Worm (Caenorhabditis elegans) whole organism, late embryonic: Measurements from ENCODE around the gene K07E3.4.

Experiments used
- C08G9.2 ChIP-seq: sonication (generic microtip); optimal IDR thresholded peaks from 2 replicates; lab custom pipeline; 2016; ENCODE audit warnings: mild to moderate bottlenecking, missing genetic modification characterization, moderate library complexity, missing compliant biosample characterization
- K02D7.2 ChIP-seq: sonication (generic microtip); optimal IDR thresholded peaks from 2 replicates; lab custom pipeline; 2017; ENCODE audit warnings: mild to moderate bottlenecking, missing genetic modification characterization, missing compliant biosample characterization
- T23F11.4 ChIP-seq: fragments of 200-800 bp; sonication (Bioruptor generic); optimal IDR thresholded peaks from 2 replicates; lab custom pipeline; 2018; ENCODE audit warnings: mild to moderate bottlenecking, missing genetic modification characterization, missing compliant biosample characterization
- ama-1 ChIP-seq: fragments of 150-350 bp; optimal IDR thresholded peaks from 2 replicates; lab custom pipeline; 2014
- ceh-18 ChIP-seq: sonication (generic microtip); optimal IDR thresholded peaks from 2 replicates; lab custom pipeline; 2016; ENCODE audit warnings: missing genetic modification characterization, missing compliant biosample characterization
- ceh-19 ChIP-seq: fragments of 200-800 bp; sonication (Bioruptor generic); optimal IDR thresholded peaks from 2 replicates; lab custom pipeline; 2018; ENCODE audit warnings: mild to moderate bottlenecking, missing genetic modification characterization, missing compliant biosample characterization
- ceh-2 ChIP-seq: sonication (generic microtip); optimal IDR thresholded peaks from 2 replicates; lab custom pipeline; 2016; ENCODE audit warnings: missing genotype, missing genetic modification characterization, missing compliant biosample characterization
- ceh-22 ChIP-seq: sonication (generic microtip); optimal IDR thresholded peaks from 2 replicates; lab custom pipeline; 2017; ENCODE audit warnings: missing biosample characterization, missing genetic modification characterization
- ceh-24 ChIP-seq: sonication (generic microtip); optimal IDR thresholded peaks from 2 replicates; lab custom pipeline; 2016; ENCODE audit warnings: mild to moderate bottlenecking, missing genetic modification characterization, missing compliant biosample characterization
- ceh-30 ChIP-seq: fragments of 150-350 bp; optimal IDR thresholded peaks from 2 replicates; lab custom pipeline; 2014; ENCODE audit warnings: missing biosample characterization, missing genetic modification characterization
- ceh-31 ChIP-seq: sonication (generic microtip); optimal IDR thresholded peaks from 2 replicates; lab custom pipeline; 2016; ENCODE audit warnings: missing genetic modification characterization, missing compliant biosample characterization
- ceh-34 ChIP-seq: sonication (generic microtip); optimal IDR thresholded peaks from 2 replicates; lab custom pipeline; 2016; ENCODE audit warnings: mild to moderate bottlenecking, missing genetic modification characterization, missing compliant biosample characterization
- ceh-48 ChIP-seq: sonication (generic microtip); optimal IDR thresholded peaks from 2 replicates; lab custom pipeline; 2016; ENCODE audit warnings: missing genetic modification characterization, inconsistent platforms, missing compliant biosample characterization
- ceh-9 ChIP-seq: sonication (generic microtip); optimal IDR thresholded peaks from 2 replicates; lab custom pipeline; 2016; ENCODE audit warnings: mild to moderate bottlenecking, missing genetic modification characterization, inconsistent platforms, missing compliant biosample characterization
- che-1 ChIP-seq: sonication (generic microtip); optimal IDR thresholded peaks from 2 replicates; lab custom pipeline; 2016; ENCODE audit warnings: mild to moderate bottlenecking, missing genetic modification characterization, missing compliant biosample characterization
- dmd-4 ChIP-seq: sonication (generic microtip); optimal IDR thresholded peaks from 2 replicates; lab custom pipeline; 2016; ENCODE audit warnings: borderline replicate concordance, missing genetic modification characterization, missing compliant biosample characterization
- dve-1 ChIP-seq: sonication (generic microtip); optimal IDR thresholded peaks from 2 replicates; lab custom pipeline; 2017; ENCODE audit warnings: antibody characterized with exemption, mild to moderate bottlenecking, missing genetic modification characterization, missing compliant biosample characterization
- ets-4 ChIP-seq: sonication (generic microtip); optimal IDR thresholded peaks from 2 replicates; lab custom pipeline; 2016; ENCODE audit warnings: missing genetic modification characterization, missing compliant biosample characterization
- fax-1 ChIP-seq: sonication (generic microtip); optimal IDR thresholded peaks from 2 replicates; lab custom pipeline; 2016; ENCODE audit warnings: missing genotype, missing genetic modification characterization, missing compliant biosample characterization
- fkh-10 ChIP-seq: fragments of 150-350 bp; optimal IDR thresholded peaks from 2 replicates; lab custom pipeline; 2014; ENCODE audit warnings: missing biosample characterization, missing genetic modification reagents, missing genetic modification characterization
- gmeb-2 ChIP-seq: sonication (generic microtip); optimal IDR thresholded peaks from 2 replicates; lab custom pipeline; 2016; ENCODE audit warnings: missing genetic modification characterization, inconsistent platforms, missing compliant biosample characterization
- hlh-13 ChIP-seq: fragments of 200-800 bp; sonication (Bioruptor generic); optimal IDR thresholded peaks from 2 replicates; lab custom pipeline; 2018; ENCODE audit warnings: mild to moderate bottlenecking, missing genetic modification characterization, missing compliant biosample characterization
- hlh-15 ChIP-seq: sonication (generic microtip); optimal IDR thresholded peaks from 2 replicates; lab custom pipeline; 2016; ENCODE audit warnings: missing genetic modification characterization, missing compliant biosample characterization
- hlh-6 ChIP-seq: sonication (generic microtip); optimal IDR thresholded peaks from 2 replicates; lab custom pipeline; 2016; ENCODE audit warnings: missing genotype, missing genetic modification characterization, missing compliant biosample characterization
- hlh-8 ChIP-seq: sonication (generic microtip); optimal IDR thresholded peaks from 2 replicates; lab custom pipeline; 2016; ENCODE audit warnings: missing genotype, missing genetic modification characterization, missing compliant biosample characterization
- lim-6 ChIP-seq: sonication (generic microtip); optimal IDR thresholded peaks from 2 replicates; lab custom pipeline; 2016; ENCODE audit warnings: missing genetic modification characterization, missing compliant biosample characterization
- madf-2 ChIP-seq: sonication (generic microtip); optimal IDR thresholded peaks from 2 replicates; lab custom pipeline; 2017; ENCODE audit warnings: missing genetic modification characterization, missing compliant biosample characterization
- mec-3 ChIP-seq: sonication (generic microtip); optimal IDR thresholded peaks from 2 replicates; lab custom pipeline; 2016; ENCODE audit warnings: borderline replicate concordance, missing genetic modification characterization, missing compliant biosample characterization
- nhr-11 ChIP-seq: fragments of 150-350 bp; optimal IDR thresholded peaks from 2 replicates; lab custom pipeline; 2014; ENCODE audit warnings: missing biosample characterization, missing genetic modification characterization
- nhr-232 ChIP-seq: sonication (generic microtip); optimal IDR thresholded peaks from 2 replicates; lab custom pipeline; 2016; ENCODE audit warnings: missing genetic modification characterization, missing compliant biosample characterization
- npax-4 ChIP-seq: sonication (generic microtip); optimal IDR thresholded peaks from 2 replicates; lab custom pipeline; 2016; ENCODE audit warnings: missing genetic modification characterization, missing compliant biosample characterization
- odd-2 ChIP-seq: sonication (generic microtip); optimal IDR thresholded peaks from 2 replicates; lab custom pipeline; 2017; ENCODE audit warnings: antibody characterized with exemption, mild to moderate bottlenecking, missing genetic modification characterization, missing compliant biosample characterization
- pag-3 ChIP-seq: sonication (generic microtip); optimal IDR thresholded peaks from 2 replicates; lab custom pipeline; 2016; ENCODE audit warnings: missing compliant biosample characterization, missing genetic modification characterization, borderline replicate concordance
- pha-2 ChIP-seq: sonication (generic microtip); optimal IDR thresholded peaks from 2 replicates; lab custom pipeline; 2017; ENCODE audit warnings: mild to moderate bottlenecking, missing genetic modification characterization, missing compliant biosample characterization
- pha-4 ChIP-seq: fragments of 150-350 bp; optimal IDR thresholded peaks from 2 replicates; lab custom pipeline; 2018; ENCODE audit warnings: missing biosample characterization, missing genetic modification reagents, missing genetic modification characterization
- pros-1 ChIP-seq: fragments of 150-350 bp; optimal IDR thresholded peaks from 2 replicates; lab custom pipeline; 2014; ENCODE audit warnings: missing biosample characterization, missing genetic modification reagents, missing genetic modification characterization
- rnt-1 ChIP-seq: sonication (generic microtip); optimal IDR thresholded peaks from 2 replicates; lab custom pipeline; 2016; ENCODE audit warnings: missing genetic modification characterization, missing compliant biosample characterization
- sdc-2 ChIP-seq: sonication (generic microtip); optimal IDR thresholded peaks from 2 replicates; lab custom pipeline; 2016; ENCODE audit warnings: missing genotype, missing genetic modification characterization, missing compliant biosample characterization
- sox-4 ChIP-seq: sonication (generic microtip); optimal IDR thresholded peaks from 2 replicates; lab custom pipeline; 2017; ENCODE audit warnings: mild to moderate bottlenecking, missing genetic modification characterization, inconsistent platforms, missing compliant biosample characterization
- tbx-2 ChIP-seq: sonication (generic microtip); optimal IDR thresholded peaks from 2 replicates; lab custom pipeline; 2016; ENCODE audit warnings: missing genetic modification characterization, missing compliant biosample characterization
- tbx-7 ChIP-seq: sonication (generic microtip); optimal IDR thresholded peaks from 2 replicates; lab custom pipeline; 2016; ENCODE audit warnings: missing genotype, missing genetic modification characterization, missing compliant biosample characterization
- unc-3 ChIP-seq, 2 experiments: fragments of 200-800 bp in 1 of 2; sonication (Bioruptor generic) in 1 of 2; sonication (generic microtip) in 1 of 2; conservative IDR thresholded peaks in 1 of 2; optimal IDR thresholded peaks in 1 of 2; 2 replicates each; pipeline versions ENCODE4 v1.3.6 to Lab custom; 2016 to 2022; ENCODE audit warnings: missing compliant biosample characterization in 2 of 2, missing genetic modification characterization in 2 of 2, missing genetic modification reagents in 1 of 2
- unc-86 ChIP-seq: sonication (generic microtip); optimal IDR thresholded peaks from 2 replicates; lab custom pipeline; 2016; ENCODE audit warnings: missing genetic modification characterization, missing compliant biosample characterization
- ztf-16 ChIP-seq: sonication (generic microtip); optimal IDR thresholded peaks from 2 replicates; lab custom pipeline; 2017; ENCODE audit warnings: missing genetic modification characterization, missing compliant biosample characterization

K07E3.4 gene

DNA sequence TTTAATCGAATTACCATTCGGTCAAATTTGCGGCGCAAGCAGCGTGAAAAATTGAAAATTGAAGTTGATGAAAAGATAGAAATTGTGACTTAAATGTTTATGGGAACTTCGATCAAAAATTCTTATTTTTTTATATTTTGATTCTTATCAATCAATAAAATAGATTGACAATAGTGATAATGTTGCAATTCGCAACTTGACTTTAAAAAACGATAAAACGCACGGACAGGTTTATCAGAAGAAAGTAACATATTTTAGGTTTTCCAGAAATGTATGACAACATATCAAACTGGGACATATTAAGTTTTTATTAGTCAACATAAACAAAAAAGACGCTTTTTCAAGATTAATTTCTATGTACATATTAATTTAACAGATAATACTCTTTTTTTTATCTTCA is 488 bp downstream of the K07E3.4 start:
- TF ChIP-seq pha-4 (no peak), ceh-31 (tag; lab: Kevin White, UChicago) (no peak), ceh-19 (GFP tag; lab: Kevin White, UChicago) (no peak), odd-2 (tag; lab: Kevin White, UChicago) (no peak), ceh-22 (no peak), dve-1 (tag; lab: Kevin White, UChicago) (no peak), nhr-232 (tag; lab: Kevin White, UChicago) (no peak), T23F11.4 (GFP tag; lab: Kevin White, UChicago) (no peak), lim-6 (tag; lab: Kevin White, UChicago) (no peak), rnt-1 (tag; lab: Kevin White, UChicago) (no peak), ceh-2 (tag; lab: Kevin White, UChicago) (no peak)

DNA sequence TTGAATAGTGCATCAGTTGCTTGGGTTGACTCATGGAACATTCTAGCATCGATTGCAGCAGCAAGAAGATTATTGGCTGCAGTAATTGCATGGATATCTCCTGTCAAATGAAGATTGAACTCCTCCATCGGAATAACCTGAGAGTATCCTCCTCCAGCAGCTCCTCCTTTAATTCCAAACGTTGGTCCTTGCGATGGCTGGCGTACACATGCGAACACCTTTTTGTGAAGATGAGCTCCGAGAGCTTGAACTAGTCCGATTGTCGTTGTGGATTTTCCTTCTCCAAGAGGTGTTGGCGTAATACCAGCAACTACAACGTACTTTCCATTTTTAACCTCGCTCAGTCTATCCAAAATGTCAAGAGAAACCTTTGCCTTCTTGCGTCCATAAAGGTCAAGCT is 1.1 kb downstream of the K07E3.4 start:
- TF ChIP-seq pha-2 (no peak), ceh-31 (tag; lab: Kevin White, UChicago) (no peak), ceh-30 (no peak), ztf-16 (tag; lab: Kevin White, UChicago) (no peak), tbx-2 (tag; lab: Kevin White, UChicago) (no peak), ceh-48 (no peak), K02D7.2 (tag; lab: Kevin White, UChicago) (no peak), ets-4 (no peak), pros-1 (tag; lab: Kevin White, UChicago) (no peak), C08G9.2 (tag; lab: Kevin White, UChicago) (no peak), tbx-7 (no peak), pag-3 (tag; lab: Kevin White, UChicago) (no peak), ama-1 (lab: Kevin White, UChicago) (no peak), lim-6 (tag; lab: Kevin White, UChicago) (no peak)

DNA sequence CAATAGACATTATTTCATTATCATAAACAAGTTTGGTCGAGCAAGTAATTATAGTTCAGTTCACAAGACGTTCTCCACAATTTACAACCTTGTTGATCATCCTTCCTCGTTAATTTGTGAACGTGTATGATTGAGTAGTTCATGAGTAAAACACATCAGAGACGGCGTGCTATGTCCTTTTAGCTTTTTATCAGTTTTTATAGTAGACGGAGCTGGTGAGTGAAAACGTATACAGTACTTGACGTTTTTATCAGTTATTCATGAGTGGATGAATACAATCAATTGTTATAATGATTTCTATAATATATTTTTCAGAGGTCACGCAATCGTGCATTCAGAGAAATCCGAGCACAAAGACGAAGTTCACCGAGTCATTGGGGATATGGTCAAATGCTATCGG is 4.9 kb downstream of the K07E3.4 start:
- TF ChIP-seq hlh-13 (GFP tag; lab: Kevin White, UChicago) (no peak), ceh-34 (no peak), mec-3 (tag; lab: Kevin White, UChicago) (no peak), hlh-6 (tag; lab: Kevin White, UChicago) (no peak), fax-1 (tag; lab: Kevin White, UChicago) (no peak), gmeb-2 (no peak), K02D7.2 (tag; lab: Kevin White, UChicago) (no peak), unc-3 (GFP tag; conservative IDR thresholded peaks at IDR 0.05; lab: Robert Waterston, UW) (no peak), unc-3 (tag; optimal IDR thresholded peaks at IDR 0.05; lab: Kevin White, UChicago) (no peak), fkh-10 (GFP tag; lab: Kevin White, UChicago) (no peak), lim-6 (tag; lab: Kevin White, UChicago) (no peak), dmd-4 (no peak), unc-86 (tag; lab: Kevin White, UChicago) (no peak), tbx-7 (no peak), sdc-2 (tag; lab: Kevin White, UChicago) (no peak), hlh-8 (tag; lab: Kevin White, UChicago) (no peak), ceh-24 (tag; lab: Kevin White, UChicago) (no peak)

- TF ChIP-seq hlh-13 (GFP tag; lab: Kevin White, UChicago) (no peak), nhr-11 (tag; lab: Kevin White, UChicago) (no peak), sox-4 (tag; lab: Kevin White, UChicago) (no peak), ceh-9 (tag; lab: Kevin White, UChicago) (no peak), rnt-1 (tag; lab: Kevin White, UChicago) (no peak), unc-3 (GFP tag; conservative IDR thresholded peaks at IDR 0.05; lab: Robert Waterston, UW) (no peak), unc-3 (tag; optimal IDR thresholded peaks at IDR 0.05; lab: Kevin White, UChicago) (no peak), nhr-232 (tag; lab: Kevin White, UChicago) (no peak), ceh-34 (no peak), npax-4 (tag; lab: Kevin White, UChicago) (no peak), madf-2 (tag; lab: Kevin White, UChicago) (no peak), tbx-2 (tag; lab: Kevin White, UChicago) (no peak), gmeb-2 (no peak), ama-1 (lab: Kevin White, UChicago) (no peak), ceh-48 (no peak), K02D7.2 (tag; lab: Kevin White, UChicago) (no peak), ceh-18 (tag; lab: Kevin White, UChicago) (no peak), hlh-15 (tag; lab: Kevin White, UChicago) (no peak), che-1 (tag; lab: Kevin White, UChicago) (no peak), ceh-2 (tag; lab: Kevin White, UChicago) (no peak)
- TF ChIP-seq, all 69 proteins: peak for 0
Measured at ce11 chrX:8078374-8078773, 5.4 kb downstream of the K07E3.4 start.
